Worm (Caenorhabditis elegans): ENCODE results near the gene F42G10.1.

Gene F42G10.1

ce11 chrX:10049160-10049559 lies 27.2 kb upstream of the F42G10.1 start, which contains the start of gene gnrr-3:
Gene gnrr-3, plus strand, starts transcription at chrX:10049460.
- TF ChIP-seq ceh-36 (tag; optimal IDR thresholded peaks at IDR 0.05), result no peak
- TF ChIP-seq tbx-37 (GFP tag; conservative IDR thresholded peaks at IDR 0.05), result no peak

- no peak for TF ChIP-seq tbx-37 (GFP tag; conservative IDR thresholded peaks at IDR 0.05)
- no peak for TF ChIP-seq ceh-13 (GFP tag; optimal IDR thresholded peaks at IDR 0.05)
- no peak for TF ChIP-seq hmbx-1 (tag; optimal IDR thresholded peaks at IDR 0.05)
- TF ChIP-seq flt-1 (GFP tag; IDR thresholded peaks at IDR 0.05), result no peak
- TF ChIP-seq ceh-36 (tag; optimal IDR thresholded peaks at IDR 0.05), result no peak
- no peak for TF ChIP-seq tra-4 (tag; optimal IDR thresholded peaks at IDR 0.05)
- no peak for TF ChIP-seq scrt-1 (GFP tag; IDR thresholded peaks at IDR 0.05)
- no peak for TF ChIP-seq aly-1 (tag; optimal IDR thresholded peaks at IDR 0.05)
- TF ChIP-seq ets-7 (tag; optimal IDR thresholded peaks at IDR 0.05), result no peak
- TF ChIP-seq pes-1 (GFP tag; IDR thresholded peaks at IDR 0.05), result no peak
Observed at ce11 chrX:10047325-10047724, 25.4 kb upstream of the F42G10.1 start, which contains the start of gene ZC374.2. Gene ZC374.2, minus strand, starts transcription at chrX:10047425.

ce11 chrX:10044473-10044872 lies 22.5 kb upstream of the F42G10.1 start:
- TF ChIP-seq hnd-1 (tag; optimal IDR thresholded peaks at IDR 0.05) (no peak), scrt-1 (GFP tag; IDR thresholded peaks at IDR 0.05) (no peak), pes-1 (GFP tag; IDR thresholded peaks at IDR 0.05) (no peak), ceh-13 (GFP tag; optimal IDR thresholded peaks at IDR 0.05) (no peak), F13C5.2 (tag; optimal IDR thresholded peaks at IDR 0.05) (no peak), hmg-4 (GFP tag; optimal IDR thresholded peaks at IDR 0.05) (no peak), sea-1 (GFP tag; conservative IDR thresholded peaks at IDR 0.05) (no peak), hmbx-1 (tag; optimal IDR thresholded peaks at IDR 0.05) (no peak), tbx-37 (GFP tag; conservative IDR thresholded peaks at IDR 0.05) (no peak), tra-4 (tag; optimal IDR thresholded peaks at IDR 0.05) (no peak), B0310.2 (tag; optimal IDR thresholded peaks at IDR 0.05) (no peak), aly-1 (tag; optimal IDR thresholded peaks at IDR 0.05) (no peak), tbx-11 (GFP tag; IDR thresholded peaks at IDR 0.05) (no peak), flt-1 (GFP tag; IDR thresholded peaks at IDR 0.05) (no peak), ets-7 (tag; optimal IDR thresholded peaks at IDR 0.05) (no peak)

ce11 chrX:10030836-10031235 lies 8.9 kb upstream of the F42G10.1 start, which contains the start of gene sek-6:
Gene sek-6, plus strand, starts transcription at chrX:10031150.
- no peak for TF ChIP-seq ceh-36 (tag; optimal IDR thresholded peaks at IDR 0.05)
- TF ChIP-seq ama-1 (optimal IDR thresholded peaks at IDR 0.05), result no peak
- no peak for TF ChIP-seq flt-1 (GFP tag; IDR thresholded peaks at IDR 0.05)
- no peak for TF ChIP-seq aly-1 (tag; optimal IDR thresholded peaks at IDR 0.05)
- TF ChIP-seq tbx-37 (GFP tag; conservative IDR thresholded peaks at IDR 0.05), result no peak
- no peak for TF ChIP-seq ceh-13 (GFP tag; optimal IDR thresholded peaks at IDR 0.05)
- no peak for TF ChIP-seq B0310.2 (tag; optimal IDR thresholded peaks at IDR 0.05)
- TF ChIP-seq hmbx-1 (tag; optimal IDR thresholded peaks at IDR 0.05), result no peak
- no peak for TF ChIP-seq pes-1 (GFP tag; IDR thresholded peaks at IDR 0.05)
- TF ChIP-seq sea-1 (GFP tag; conservative IDR thresholded peaks at IDR 0.05), result no peak
- TF ChIP-seq tra-4 (tag; optimal IDR thresholded peaks at IDR 0.05), result no peak
- no peak for TF ChIP-seq tbx-11 (GFP tag; IDR thresholded peaks at IDR 0.05)
- no peak for TF ChIP-seq hnd-1 (tag; optimal IDR thresholded peaks at IDR 0.05)
- no peak for TF ChIP-seq hmg-4 (GFP tag; optimal IDR thresholded peaks at IDR 0.05)

ce11 chrX:10027556-10027955 lies 5.6 kb upstream of the F42G10.1 start, which contains the start of gene mkk-4:
Gene mkk-4, plus strand, starts transcription at chrX:10027856.
- no peak for TF ChIP-seq scrt-1 (GFP tag; IDR thresholded peaks at IDR 0.05)
- TF ChIP-seq ets-7 (tag; optimal IDR thresholded peaks at IDR 0.05), result no peak
- no peak for TF ChIP-seq hmg-4 (GFP tag; optimal IDR thresholded peaks at IDR 0.05)
- no peak for TF ChIP-seq pes-1 (GFP tag; IDR thresholded peaks at IDR 0.05)
- no peak for TF ChIP-seq sea-1 (GFP tag; conservative IDR thresholded peaks at IDR 0.05)
- no peak for TF ChIP-seq tra-4 (tag; optimal IDR thresholded peaks at IDR 0.05)
- no peak for TF ChIP-seq B0310.2 (tag; optimal IDR thresholded peaks at IDR 0.05)
- no peak for TF ChIP-seq F13C5.2 (tag; optimal IDR thresholded peaks at IDR 0.05)
- TF ChIP-seq tbx-37 (GFP tag; conservative IDR thresholded peaks at IDR 0.05), result no peak
- no peak for TF ChIP-seq hmbx-1 (tag; optimal IDR thresholded peaks at IDR 0.05)
- no peak for TF ChIP-seq tbx-11 (GFP tag; IDR thresholded peaks at IDR 0.05)
- TF ChIP-seq ama-1 (optimal IDR thresholded peaks at IDR 0.05), result no peak
- TF ChIP-seq ceh-13 (GFP tag; optimal IDR thresholded peaks at IDR 0.05), result no peak
- TF ChIP-seq hnd-1 (tag; optimal IDR thresholded peaks at IDR 0.05), result no peak
- no peak for TF ChIP-seq aly-1 (tag; optimal IDR thresholded peaks at IDR 0.05)
- TF ChIP-seq flt-1 (GFP tag; IDR thresholded peaks at IDR 0.05), result no peak
- TF ChIP-seq ceh-36 (tag; optimal IDR thresholded peaks at IDR 0.05), result no peak

- no peak for TF ChIP-seq scrt-1 (GFP tag; IDR thresholded peaks at IDR 0.05)
- no peak for TF ChIP-seq aly-1 (tag; optimal IDR thresholded peaks at IDR 0.05)
- no peak for TF ChIP-seq F13C5.2 (tag; optimal IDR thresholded peaks at IDR 0.05)
- TF ChIP-seq tra-4 (tag; optimal IDR thresholded peaks at IDR 0.05), result no peak
- TF ChIP-seq tbx-11 (GFP tag; IDR thresholded peaks at IDR 0.05), result no peak
- no peak for TF ChIP-seq pes-1 (GFP tag; IDR thresholded peaks at IDR 0.05)
- TF ChIP-seq hnd-1 (tag; optimal IDR thresholded peaks at IDR 0.05), result no peak
- no peak for TF ChIP-seq ama-1 (optimal IDR thresholded peaks at IDR 0.05)
- no peak for TF ChIP-seq B0310.2 (tag; optimal IDR thresholded peaks at IDR 0.05)
- TF ChIP-seq ets-7 (tag; optimal IDR thresholded peaks at IDR 0.05), result no peak
- no peak for TF ChIP-seq tbx-37 (GFP tag; conservative IDR thresholded peaks at IDR 0.05)
- no peak for TF ChIP-seq sea-1 (GFP tag; conservative IDR thresholded peaks at IDR 0.05)
- no peak for TF ChIP-seq ceh-36 (tag; optimal IDR thresholded peaks at IDR 0.05)
- TF ChIP-seq flt-1 (GFP tag; IDR thresholded peaks at IDR 0.05), result no peak
- TF ChIP-seq ceh-13 (GFP tag; optimal IDR thresholded peaks at IDR 0.05), result no peak
- no peak for TF ChIP-seq hmg-4 (GFP tag; optimal IDR thresholded peaks at IDR 0.05)
- no peak for TF ChIP-seq hmbx-1 (tag; optimal IDR thresholded peaks at IDR 0.05)
Observed at ce11 chrX:10026347-10026746, 4.4 kb upstream of the F42G10.1 start.

- TF ChIP-seq B0310.2 (tag; optimal IDR thresholded peaks at IDR 0.05) (no peak), hmg-4 (GFP tag; optimal IDR thresholded peaks at IDR 0.05) (no peak), ama-1 (optimal IDR thresholded peaks at IDR 0.05) (no peak), F13C5.2 (tag; optimal IDR thresholded peaks at IDR 0.05) (no peak), tbx-11 (GFP tag; IDR thresholded peaks at IDR 0.05) (no peak)
Observed at ce11 chrX:10017975-10018654, 3.9 kb downstream of the F42G10.1 start, which contains the start of gene F19C6.4. Gene F19C6.4, minus strand, starts transcription at chrX:10018025.
